Worm (Caenorhabditis elegans) whole organism, L2 larva: Measurements from ENCODE around the gene R03G5.6.

Experiments
- ZK546.5 ChIP-seq: sonication (generic microtip); optimal IDR thresholded peaks from 2 replicates; lab custom pipeline; 2017; ENCODE audit warnings: missing biosample characterization, missing genetic modification characterization
- unc-62 ChIP-seq: fragments of 150-350 bp; optimal IDR thresholded peaks from 2 replicates; lab custom pipeline; 2014; ENCODE audit warnings: missing biosample characterization, missing genetic modification reagents, missing genetic modification characterization
- ztf-1 ChIP-seq: fragments of 200-800 bp; sonication (Bioruptor generic); conservative IDR thresholded peaks from 2 replicates; pipeline ENCODE4 v1.3.6; 2022; ENCODE audit warnings: missing genetic modification characterization, missing compliant biosample characterization

DNA sequence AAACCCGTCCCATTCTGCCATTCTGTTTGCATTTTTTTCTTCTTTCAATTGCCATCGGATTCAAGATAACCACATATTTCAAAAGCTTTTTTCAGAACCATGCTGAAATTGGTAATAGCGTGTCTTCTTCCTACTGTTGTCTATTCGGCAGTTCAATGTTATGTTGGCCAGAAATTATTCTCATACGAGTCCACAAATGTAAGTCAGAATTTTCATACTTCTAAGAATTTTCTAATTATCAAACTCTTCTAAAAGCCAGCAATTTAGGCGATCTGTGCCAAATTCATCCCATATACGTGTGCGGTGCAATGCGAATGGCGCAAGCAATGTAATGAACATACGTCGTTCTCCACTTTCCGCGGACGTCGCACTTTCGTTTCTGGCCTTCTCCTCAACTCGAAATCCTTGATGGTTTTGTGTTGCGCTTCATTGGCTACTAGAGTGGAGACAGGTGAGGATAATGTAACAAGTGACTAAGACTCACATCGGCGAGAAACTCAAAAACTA, 37.1 kb downstream of the R03G5.6 start, which contains the start of gene ZK154.1:
- TF ChIP-seq ztf-1 (GFP tag; lab: Robert Waterston, UW) (no peak), unc-62 (GFP tag; lab: Kevin White, UChicago) (no peak), ZK546.5 (tag; lab: Kevin White, UChicago) (no peak)
